Fruit fly (Drosophila melanogaster): ENCODE results near the gene CG14671.

- TF ChIP-seq Sox15 (GFP tag; optimal IDR thresholded peaks at IDR 0.05), result no peak
- no peak for TF ChIP-seq net (GFP tag; optimal IDR thresholded peaks at IDR 0.05)
- no peak for TF ChIP-seq achi (GFP tag; optimal IDR thresholded peaks at IDR 0.05)
- TF ChIP-seq CG11902 (GFP tag; optimal IDR thresholded peaks at IDR 0.05), result no peak
- no peak for TF ChIP-seq Hr38 (GFP tag; optimal IDR thresholded peaks at IDR 0.05)
- TF ChIP-seq Blimp-1 (GFP tag; optimal IDR thresholded peaks at IDR 0.05), result no peak
- no peak for TF ChIP-seq esn (GFP tag; optimal IDR thresholded peaks at IDR 0.05)
Observed at dm6 chr3R:5612372-5613113, 47.9 kb upstream of the CG14671 start, which contains the start of gene Rga.
